Worm (Caenorhabditis elegans) whole organism, L2 larva: ENCODE results near the gene R12B2.6.

Experiments used
- R02D3.7 ChIP-seq: fragments of 150-350 bp; optimal IDR thresholded peaks from 2 replicates; lab custom pipeline; 2014; ENCODE audit warnings: missing biosample characterization, missing genetic modification characterization
- ZK546.5 ChIP-seq: sonication (generic microtip); optimal IDR thresholded peaks from 2 replicates; lab custom pipeline; 2017; ENCODE audit warnings: missing biosample characterization, missing genetic modification characterization
- ama-1 ChIP-seq: fragments of 150-350 bp; optimal IDR thresholded peaks from 2 replicates; lab custom pipeline; 2018; ENCODE audit warnings: inconsistent platforms
- ceh-82 ChIP-seq: fragments of 150-350 bp; optimal IDR thresholded peaks from 2 replicates; lab custom pipeline; 2014; ENCODE audit warnings: missing biosample characterization, missing genetic modification characterization
- dmd-4 ChIP-seq: sonication (generic microtip); optimal IDR thresholded peaks from 2 replicates; lab custom pipeline; 2017; ENCODE audit warnings: missing biosample characterization, missing genetic modification characterization
- egl-27 ChIP-seq: sonication (generic microtip); optimal IDR thresholded peaks from 3 replicates; lab custom pipeline; 2017; ENCODE audit warnings: missing biosample characterization, missing genetic modification reagents, missing genetic modification characterization
- lsy-2 ChIP-seq, 2 experiments: fragments of 150-350 bp in 1 of 2; sonication (generic microtip) in 1 of 2; optimal IDR thresholded peaks; 2 replicates each; lab custom pipeline; 2014 to 2017; ENCODE audit warnings: missing biosample characterization in 2 of 2, missing genetic modification characterization in 2 of 2
- nhr-11 ChIP-seq: fragments of 150-350 bp; optimal IDR thresholded peaks from 2 replicates; lab custom pipeline; 2014; ENCODE audit warnings: missing biosample characterization, missing genetic modification characterization
- nhr-12 ChIP-seq: fragments of 150-350 bp; optimal IDR thresholded peaks from 2 replicates; lab custom pipeline; 2014; ENCODE audit warnings: missing biosample characterization, missing genetic modification characterization
- nhr-77 ChIP-seq: fragments of 150-350 bp; optimal IDR thresholded peaks from 2 replicates; lab custom pipeline; 2014; ENCODE audit warnings: missing biosample characterization, missing genetic modification characterization
- unc-39 ChIP-seq: fragments of 150-350 bp; optimal IDR thresholded peaks from 2 replicates; lab custom pipeline; 2014; ENCODE audit warnings: missing biosample characterization, missing genetic modification characterization
- zag-1 ChIP-seq: fragments of 150-350 bp; optimal IDR thresholded peaks from 2 replicates; lab custom pipeline; 2014; ENCODE audit warnings: missing biosample characterization, missing genetic modification characterization
- ztf-11 ChIP-seq: sonication (generic microtip); optimal IDR thresholded peaks from 2 replicates; lab custom pipeline; 2017; ENCODE audit warnings: missing biosample characterization, missing genetic modification characterization
- ztf-4 ChIP-seq: fragments of 150-350 bp; optimal IDR thresholded peaks from 2 replicates; lab custom pipeline; 2014; ENCODE audit warnings: missing biosample characterization, missing genetic modification characterization

- no peak for TF ChIP-seq nhr-12 (tag; lab: Kevin White, UChicago)
- no peak for TF ChIP-seq nhr-11
- TF ChIP-seq zag-1: no peak
- no peak for TF ChIP-seq ztf-4
- no peak for TF ChIP-seq dmd-4 (tag; lab: Kevin White, UChicago)
- TF ChIP-seq ama-1 (lab: Kevin White, UChicago): peak; percentile 86
- TF ChIP-seq lsy-2 (tag; optimal IDR thresholded peaks at IDR 0.05; lab: Kevin White, UChicago): no peak
- no peak for TF ChIP-seq unc-39 (tag; lab: Kevin White, UChicago)
- TF ChIP-seq R02D3.7 (tag; lab: Kevin White, UChicago): no peak
- TF ChIP-seq nhr-77 (tag; lab: Kevin White, UChicago): no peak
- no peak for TF ChIP-seq ztf-11
- no peak for TF ChIP-seq ZK546.5 (tag; lab: Kevin White, UChicago)
- no peak for TF ChIP-seq egl-27
- no peak for TF ChIP-seq ceh-82 (tag; lab: Kevin White, UChicago)
Observed at ce11 chrIII:5876140-5876675, 42.3 kb upstream of the R12B2.6 start, which contains the start of gene aldo-2.
